Fruit fly (Drosophila melanogaster) S2 (cell line): Measurements from ENCODE around the gene CG34305.

ENCODE experiments used
- CG8478 ChIP-seq: fragments of >200 bp; optimal IDR thresholded peaks from 2 replicates; lab custom pipeline; 2018
- CTCF ChIP-seq, 2 experiments: fragments of >200 bp; optimal IDR thresholded peaks; 2 replicates each; lab custom pipeline; 2018

Gene CG34305

dm6 chr3R:4249947-4250346, 7.0 kb upstream of the CG34305 start:
- TF ChIP-seq CTCF (optimal IDR thresholded peaks at IDR 0.05; lab: Kevin White, UChicago) = no peak
- no peak for TF ChIP-seq CG8478 (lab: Kevin White, UChicago)

- no peak for TF ChIP-seq CG8478 (lab: Kevin White, UChicago)
- no peak for TF ChIP-seq CTCF (optimal IDR thresholded peaks at IDR 0.05; lab: Kevin White, UChicago)
These were observed 3.7 kb upstream of the CG34305 start, which contains the start of gene TwdlF for dm6 chr3R:4246578-4247070. Gene TwdlF (plus strand): TSS chr3R:4247020.

- TF ChIP-seq CTCF (optimal IDR thresholded peaks at IDR 0.05; lab: Kevin White, UChicago) = no peak
- TF ChIP-seq CG8478 (lab: Kevin White, UChicago) = no peak
These were observed 598 bp downstream of the CG34305 start, which contains the start of gene CG14642 for dm6 chr3R:4242209-4242887. Gene CG14642 (minus strand): TSS chr3R:4242717.

- TF ChIP-seq CG8478 (lab: Kevin White, UChicago) (no peak), CTCF (optimal IDR thresholded peaks at IDR 0.05; lab: Kevin White, UChicago) (no peak)
These were observed 1.2 kb downstream of the CG34305 start for dm6 chr3R:4241776-4242175.

- no peak for TF ChIP-seq CTCF (optimal IDR thresholded peaks at IDR 0.05; lab: Kevin White, UChicago)
- no peak for TF ChIP-seq CG8478 (lab: Kevin White, UChicago)
These were observed 6.4 kb downstream of the CG34305 start for dm6 chr3R:4236534-4236933.

- no peak for TF ChIP-seq CTCF (optimal IDR thresholded peaks at IDR 0.05; lab: Kevin White, UChicago)
- no peak for TF ChIP-seq CG8478 (lab: Kevin White, UChicago)
These were observed 7.9 kb downstream of the CG34305 start, which contains the start of gene Gel for dm6 chr3R:4234991-4235553. Gene Gel (plus strand): TSS chr3R:4235217.

- no peak for TF ChIP-seq CG8478 (lab: Kevin White, UChicago)
- no peak for TF ChIP-seq CTCF (optimal IDR thresholded peaks at IDR 0.05; lab: Kevin White, UChicago)
These were observed 9.9 kb downstream of the CG34305 start, which contains the start of gene abs for dm6 chr3R:4233018-4233385. Gene abs (plus strand): TSS chr3R:4233047.

dm6 chr3R:4232139-4233017, 10.6 kb downstream of the CG34305 start, which contains the start of gene CG14641:
Gene CG14641 (minus strand): TSS chr3R:4232342.
- no peak for TF ChIP-seq CTCF (optimal IDR thresholded peaks at IDR 0.05; lab: Kevin White, UChicago)
- TF ChIP-seq CG8478 (lab: Kevin White, UChicago) = no peak

dm6 chr3R:4229137-4229764, 13.7 kb downstream of the CG34305 start, which contains the start of gene DhpD:
Gene DhpD (minus strand): TSS chr3R:4229238.
- TF ChIP-seq CTCF (optimal IDR thresholded peaks at IDR 0.05; lab: Kevin White, UChicago) = no peak
- no peak for TF ChIP-seq CG8478 (lab: Kevin White, UChicago)

dm6 chr3R:4228426-4228825, 14.5 kb downstream of the CG34305 start:
- TF ChIP-seq CG8478 (lab: Kevin White, UChicago) (no peak), CTCF (optimal IDR thresholded peaks at IDR 0.05; lab: Kevin White, UChicago) (no peak)

dm6 chr3R:4220780-4221179, 22.2 kb downstream of the CG34305 start:
- TF ChIP-seq CTCF (optimal IDR thresholded peaks at IDR 0.05; lab: Kevin White, UChicago) = peak; percentile 59 to 60
- no peak for TF ChIP-seq CG8478 (lab: Kevin White, UChicago)

- TF ChIP-seq CTCF (optimal IDR thresholded peaks at IDR 0.05; lab: Kevin White, UChicago) = no peak
- no peak for TF ChIP-seq CG8478 (lab: Kevin White, UChicago)
These were observed 22.9 kb downstream of the CG34305 start, which contains the start of gene CG31516 for dm6 chr3R:4220030-4220429. Gene CG31516 (minus strand): TSS chr3R:4220130.

- TF ChIP-seq CTCF (optimal IDR thresholded peaks at IDR 0.05; lab: Kevin White, UChicago) (no peak), CG8478 (lab: Kevin White, UChicago) (no peak)
These were observed 27.5 kb downstream of the CG34305 start, which contains the start of gene CG14636 for dm6 chr3R:4215264-4215993. Gene CG14636 (minus strand): TSS chr3R:4215314.
